Worm (Caenorhabditis elegans) whole organism, young adult: Measurements from ENCODE around the gene magu-1.

ENCODE experiments used
- F37B4.10 ChIP-seq: fragments of 200-800 bp; sonication (Bioruptor generic); IDR thresholded peaks from 2 replicates; pipeline ENCODE4 v1.3.6; 2022; ENCODE audit warnings: missing genetic modification characterization, missing compliant biosample characterization
- ZK185.1 ChIP-seq: sonication (generic microtip); optimal IDR thresholded peaks from 2 replicates; lab custom pipeline; 2016; ENCODE audit warnings: mild to moderate bottlenecking, missing genetic modification characterization, missing compliant biosample characterization; ENCODE audit not compliant: poor library complexity, severe bottlenecking
- attf-3 ChIP-seq: fragments of 200-800 bp; sonication (Bioruptor generic); conservative IDR thresholded peaks from 2 replicates; pipeline ENCODE4 v1.3.6; 2022; ENCODE audit warnings: missing genetic modification reagents, missing genetic modification characterization, missing compliant biosample characterization
- ccch-3 ChIP-seq: fragments of 200-800 bp; sonication (Bioruptor generic); optimal IDR thresholded peaks from 2 replicates; lab custom pipeline; 2018; ENCODE audit warnings: mild to moderate bottlenecking, missing genetic modification characterization, missing compliant biosample characterization
- ceh-91 ChIP-seq: fragments of 200-800 bp; sonication (Bioruptor generic); IDR thresholded peaks from 2 replicates; pipeline ENCODE4 v1.3.6; 2022; ENCODE audit warnings: missing genetic modification reagents, missing genetic modification characterization, missing compliant biosample characterization
- lsl-1 ChIP-seq: fragments of 200-800 bp; sonication (Bioruptor generic); optimal IDR thresholded peaks from 2 replicates; lab custom pipeline; 2018; ENCODE audit warnings: mild to moderate bottlenecking, missing genetic modification characterization, moderate library complexity, missing compliant biosample characterization
- mel-28 ChIP-seq: sonication (generic microtip); optimal IDR thresholded peaks from 2 replicates; lab custom pipeline; 2016; ENCODE audit warnings: borderline replicate concordance, mild to moderate bottlenecking, missing genetic modification characterization, missing compliant biosample characterization
- sea-2 ChIP-seq: fragments of 200-800 bp; sonication (Bioruptor generic); IDR thresholded peaks from 2 replicates; pipeline ENCODE4 v1.3.6; 2022; ENCODE audit warnings: missing genetic modification characterization, missing compliant biosample characterization
- unc-62 ChIP-seq: fragments of 150-350 bp; optimal IDR thresholded peaks from 2 replicates; lab custom pipeline; 2014; ENCODE audit warnings: missing biosample characterization, missing genetic modification reagents, missing genetic modification characterization

ce11 chrIII:471644-472401 lies at the start of gene magu-1, which contains the start of gene nemp-1:
- TF ChIP-seq ceh-91, result no peak
- TF ChIP-seq lsl-1 (GFP tag; lab: Kevin White, UChicago), result peak; percentile 40
- no peak for TF ChIP-seq ccch-3 (GFP tag; lab: Kevin White, UChicago)
- no peak for TF ChIP-seq sea-2
- TF ChIP-seq F37B4.10, result no peak
- TF ChIP-seq mel-28 (tag; lab: Kevin White, UChicago), result no peak
- no peak for TF ChIP-seq unc-62
- no peak for TF ChIP-seq ZK185.1
- peak; percentile 83 for TF ChIP-seq attf-3
